Worm (Caenorhabditis elegans) whole organism, L2 larva: ENCODE results near the gene srh-1.

Source experiments
- C34F6.9 ChIP-seq: fragments of 150-350 bp; optimal IDR thresholded peaks from 2 replicates; lab custom pipeline; 2014; ENCODE audit warnings: missing biosample characterization, missing genetic modification characterization
- F13H6.1 ChIP-seq: sonication (generic microtip); optimal IDR thresholded peaks from 2 replicates; lab custom pipeline; 2016; ENCODE audit warnings: missing genetic modification characterization, missing compliant biosample characterization
- R02D3.7 ChIP-seq: fragments of 150-350 bp; optimal IDR thresholded peaks from 2 replicates; lab custom pipeline; 2014; ENCODE audit warnings: missing biosample characterization, missing genetic modification characterization
- Y55F3AM.14 ChIP-seq: fragments of 200-800 bp; sonication (Bioruptor generic); optimal IDR thresholded peaks from 2 replicates; lab custom pipeline; 2018; ENCODE audit warnings: mild to moderate bottlenecking, missing genetic modification characterization, missing compliant biosample characterization
- ZK546.5 ChIP-seq: sonication (generic microtip); optimal IDR thresholded peaks from 2 replicates; lab custom pipeline; 2017; ENCODE audit warnings: missing biosample characterization, missing genetic modification characterization
- alr-1 ChIP-seq: fragments of 150-350 bp; optimal IDR thresholded peaks from 2 replicates; lab custom pipeline; 2014; ENCODE audit warnings: missing biosample characterization, missing genetic modification characterization
- blmp-1 ChIP-seq: sonication (generic microtip); optimal IDR thresholded peaks from 2 replicates; lab custom pipeline; 2017; ENCODE audit warnings: missing genetic modification characterization, mild to moderate bottlenecking, missing compliant biosample characterization, antibody characterized with exemption, moderate library complexity; ENCODE audit not compliant: insufficient read depth
- ceh-16 ChIP-seq: fragments of 150-350 bp; optimal IDR thresholded peaks from 2 replicates; lab custom pipeline; 2014; ENCODE audit warnings: missing biosample characterization, missing genetic modification characterization
- crh-2 ChIP-seq: sonication (generic microtip); optimal IDR thresholded peaks from 2 replicates; lab custom pipeline; 2017; ENCODE audit warnings: missing biosample characterization, missing genetic modification characterization
- dmd-4 ChIP-seq: sonication (generic microtip); optimal IDR thresholded peaks from 2 replicates; lab custom pipeline; 2017; ENCODE audit warnings: missing biosample characterization, missing genetic modification characterization
- egl-27 ChIP-seq: sonication (generic microtip); optimal IDR thresholded peaks from 3 replicates; lab custom pipeline; 2017; ENCODE audit warnings: missing biosample characterization, missing genetic modification reagents, missing genetic modification characterization
- fos-1 ChIP-seq: fragments of 150-350 bp; optimal IDR thresholded peaks from 2 replicates; lab custom pipeline; 2014; ENCODE audit warnings: missing biosample characterization, missing genetic modification characterization
- gmeb-1 ChIP-seq: fragments of 150-350 bp; optimal IDR thresholded peaks from 2 replicates; lab custom pipeline; 2014; ENCODE audit warnings: missing biosample characterization, missing genetic modification characterization
- lin-11 ChIP-seq: fragments of 150-350 bp; sonication (generic microtip); optimal IDR thresholded peaks from 2 replicates; lab custom pipeline; 2014; ENCODE audit warnings: missing biosample characterization, missing genetic modification characterization, inconsistent platforms, mixed read lengths
- lsy-2 ChIP-seq, 2 experiments: fragments of 150-350 bp in 1 of 2; sonication (generic microtip) in 1 of 2; optimal IDR thresholded peaks; 2 replicates each; lab custom pipeline; 2014 to 2017; ENCODE audit warnings: missing biosample characterization in 2 of 2, missing genetic modification characterization in 2 of 2
- mab-5 ChIP-seq: fragments of 150-350 bp; optimal IDR thresholded peaks from 2 replicates; lab custom pipeline; 2014; ENCODE audit warnings: missing biosample characterization, missing genetic modification characterization
- mbf-1 ChIP-seq: sonication (generic microtip); optimal IDR thresholded peaks from 2 replicates; lab custom pipeline; 2017; ENCODE audit warnings: missing biosample characterization, missing genetic modification characterization
- mdl-1 ChIP-seq, 2 experiments: fragments of 150-350 bp in 1 of 2; sonication (generic microtip) in 1 of 2; optimal IDR thresholded peaks; 2 replicates each; lab custom pipeline; 2017; ENCODE audit warnings: missing biosample characterization in 2 of 2, missing genetic modification characterization in 2 of 2
- nhr-10 ChIP-seq: sonication (generic microtip); optimal IDR thresholded peaks from 2 replicates; lab custom pipeline; 2017; ENCODE audit warnings: missing biosample characterization, missing genetic modification characterization
- nhr-11 ChIP-seq: fragments of 150-350 bp; optimal IDR thresholded peaks from 2 replicates; lab custom pipeline; 2014; ENCODE audit warnings: missing biosample characterization, missing genetic modification characterization
- nhr-12 ChIP-seq: fragments of 150-350 bp; optimal IDR thresholded peaks from 2 replicates; lab custom pipeline; 2014; ENCODE audit warnings: missing biosample characterization, missing genetic modification characterization
- nhr-129 ChIP-seq: fragments of 150-350 bp; optimal IDR thresholded peaks from 2 replicates; lab custom pipeline; 2014; ENCODE audit warnings: missing biosample characterization, missing genetic modification characterization
- nhr-21 ChIP-seq: fragments of 150-350 bp; optimal IDR thresholded peaks from 2 replicates; lab custom pipeline; 2014; ENCODE audit warnings: missing biosample characterization, missing genetic modification characterization
- nhr-25 ChIP-seq: fragments of 150-350 bp; sonication (generic microtip); optimal IDR thresholded peaks from 3 replicates; lab custom pipeline; 2014; ENCODE audit warnings: missing biosample characterization, missing genetic modification characterization
- nhr-6 ChIP-seq: fragments of 150-350 bp; optimal IDR thresholded peaks from 2 replicates; lab custom pipeline; 2014; ENCODE audit warnings: missing biosample characterization, missing genetic modification characterization
- nhr-77 ChIP-seq: fragments of 150-350 bp; optimal IDR thresholded peaks from 2 replicates; lab custom pipeline; 2014; ENCODE audit warnings: missing biosample characterization, missing genetic modification characterization
- sem-4 ChIP-seq: fragments of 150-350 bp; optimal IDR thresholded peaks from 2 replicates; lab custom pipeline; 2014; ENCODE audit warnings: missing biosample characterization, missing genetic modification reagents, missing genetic modification characterization
- skn-1 ChIP-seq: sonication (generic microtip); optimal IDR thresholded peaks from 2 replicates; lab custom pipeline; 2017; ENCODE audit warnings: missing biosample characterization, missing genetic modification characterization
- sma-3 ChIP-seq: sonication (generic microtip); optimal IDR thresholded peaks from 2 replicates; lab custom pipeline; 2016; ENCODE audit warnings: missing genetic modification reagents, missing genetic modification characterization, missing compliant biosample characterization
- sma-9 ChIP-seq, 2 experiments: fragments of 150-350 bp in 1 of 2; sonication (generic microtip) in 1 of 2; optimal IDR thresholded peaks; 2 replicates each; lab custom pipeline; 2014 to 2016; ENCODE audit warnings: missing genetic modification characterization in 2 of 2, mild to moderate bottlenecking in 1 of 2, missing biosample characterization in 1 of 2, missing compliant biosample characterization in 1 of 2, missing genetic modification reagents in 1 of 2, moderate library complexity in 1 of 2
- snpc-4 ChIP-seq: fragments of 150-350 bp; optimal IDR thresholded peaks from 2 replicates; lab custom pipeline; 2014; ENCODE audit warnings: missing biosample characterization, missing genetic modification characterization
- unc-39 ChIP-seq: fragments of 150-350 bp; optimal IDR thresholded peaks from 2 replicates; lab custom pipeline; 2014; ENCODE audit warnings: missing biosample characterization, missing genetic modification characterization
- unc-55 ChIP-seq: fragments of 150-350 bp; sonication (generic microtip); optimal IDR thresholded peaks from 3 replicates; lab custom pipeline; 2014; ENCODE audit warnings: missing biosample characterization, missing genetic modification reagents, missing genetic modification characterization
- unc-62 ChIP-seq: fragments of 150-350 bp; optimal IDR thresholded peaks from 2 replicates; lab custom pipeline; 2014; ENCODE audit warnings: missing biosample characterization, missing genetic modification reagents, missing genetic modification characterization
- zag-1 ChIP-seq: fragments of 150-350 bp; optimal IDR thresholded peaks from 2 replicates; lab custom pipeline; 2014; ENCODE audit warnings: missing biosample characterization, missing genetic modification characterization
- ztf-1 ChIP-seq: fragments of 200-800 bp; sonication (Bioruptor generic); conservative IDR thresholded peaks from 2 replicates; pipeline ENCODE4 v1.3.6; 2022; ENCODE audit warnings: missing genetic modification characterization, missing compliant biosample characterization
- ztf-4 ChIP-seq: fragments of 150-350 bp; optimal IDR thresholded peaks from 2 replicates; lab custom pipeline; 2014; ENCODE audit warnings: missing biosample characterization, missing genetic modification characterization

Gene srh-1

DNA sequence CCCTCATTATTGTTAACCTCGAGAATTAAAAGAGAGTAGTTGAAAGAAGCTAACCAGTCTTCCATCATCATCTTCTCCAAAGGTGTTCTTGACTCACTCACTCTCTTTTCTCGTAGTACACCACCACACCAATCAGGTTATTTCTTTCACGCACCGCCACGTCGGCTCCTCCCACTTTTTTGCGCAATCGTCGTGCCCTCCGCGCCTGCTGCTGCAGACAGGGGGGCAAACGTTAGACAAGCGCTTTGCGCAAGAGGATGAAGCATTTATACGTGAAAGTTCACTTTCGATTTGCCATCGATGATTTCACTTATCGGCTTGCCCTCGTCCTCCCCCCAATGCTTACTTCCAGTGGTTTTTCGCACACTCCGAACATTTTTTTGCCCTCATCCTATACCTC is 39.7 kb downstream of the srh-1 start:
- TF ChIP-seq blmp-1 (tag; lab: Kevin White, UChicago) (peak; percentile 59), F13H6.1 (peak; percentile 59), nhr-25 (tag; lab: Kevin White, UChicago) (peak; percentile 61), nhr-77 (tag; lab: Kevin White, UChicago) (no peak), fos-1 (tag; lab: Kevin White, UChicago) (no peak)
- TF ChIP-seq, all 48 proteins: peak for 3

DNA sequence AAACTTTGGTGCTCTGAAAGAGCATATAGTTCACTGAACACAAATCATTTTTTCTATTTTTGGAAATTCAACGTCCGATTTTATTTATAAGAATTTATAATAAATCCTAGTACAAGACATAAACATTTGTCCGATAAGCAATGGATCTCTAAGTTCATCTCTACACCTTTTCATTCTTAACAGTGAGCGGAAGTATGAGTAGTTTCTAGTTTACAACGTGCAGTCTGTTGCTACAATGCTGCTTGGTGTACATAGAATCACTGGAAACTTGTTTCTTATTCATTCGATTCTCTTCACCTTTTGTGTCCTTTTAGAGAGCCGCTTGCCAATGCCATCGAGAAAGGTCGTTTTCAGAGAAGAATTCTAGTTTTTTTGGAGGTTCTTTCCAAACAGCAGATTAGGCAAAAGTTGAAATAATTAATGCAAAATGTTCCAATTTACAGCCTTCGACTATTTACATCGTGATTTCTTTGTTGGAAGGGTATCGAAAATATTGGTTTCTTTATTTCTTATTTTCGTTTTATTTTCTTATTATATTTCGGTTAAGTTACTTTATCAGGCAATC is 41.4 kb downstream of the srh-1 start:
- TF ChIP-seq nhr-25 (tag; lab: Kevin White, UChicago) = peak; percentile 53
- no peak for TF ChIP-seq sem-4 (tag; lab: Kevin White, UChicago)
- TF ChIP-seq, all 48 proteins: peak for 1

DNA sequence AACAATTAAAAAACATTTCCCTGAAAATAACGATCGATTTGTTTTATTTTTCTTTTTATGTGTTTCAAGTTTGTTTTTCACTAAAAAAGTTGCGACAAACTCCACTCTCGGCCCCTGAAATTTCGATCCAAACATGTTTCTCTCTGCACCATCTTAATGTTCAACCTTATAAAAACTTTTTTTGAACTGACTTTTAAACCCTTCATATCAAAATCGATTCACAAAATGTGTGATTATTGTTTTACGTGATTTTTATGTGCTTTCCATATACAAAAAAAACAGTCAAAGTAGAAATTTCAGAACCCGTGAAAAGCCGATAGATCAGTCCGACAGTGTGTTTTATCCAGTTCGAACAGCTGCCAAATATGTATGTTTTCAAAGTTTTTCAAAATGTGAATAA is 41.9 kb downstream of the srh-1 start, which contains the start of gene ccch-1:
ccch-1 (plus strand) TSS at position 301 of the 400 bp plus-strand sequence.
- no peak for TF ChIP-seq mbf-1 (tag; lab: Kevin White, UChicago)
- TF ChIP-seq crh-2 = no peak
- TF ChIP-seq alr-1 (tag; lab: Kevin White, UChicago) = no peak
- no peak for TF ChIP-seq ztf-4 (tag; lab: Kevin White, UChicago)
- TF ChIP-seq ztf-1 (GFP tag; lab: Robert Waterston, UW) = no peak
- no peak for TF ChIP-seq nhr-10
- TF ChIP-seq unc-39 (tag; lab: Kevin White, UChicago) = no peak
- no peak for TF ChIP-seq nhr-21 (tag; lab: Kevin White, UChicago)
- TF ChIP-seq R02D3.7 (tag; lab: Kevin White, UChicago) = no peak
- TF ChIP-seq sma-9 (GFP tag; optimal IDR thresholded peaks at IDR 0.05; lab: Kevin White, UChicago) = no peak
- TF ChIP-seq sma-9 (tag; optimal IDR thresholded peaks at IDR 0.05; lab: Kevin White, UChicago) = no peak
- no peak for TF ChIP-seq Y55F3AM.14
- TF ChIP-seq unc-62 (GFP tag; lab: Kevin White, UChicago) = no peak
- TF ChIP-seq dmd-4 = no peak
- TF ChIP-seq zag-1 (tag; lab: Kevin White, UChicago) = no peak

DNA sequence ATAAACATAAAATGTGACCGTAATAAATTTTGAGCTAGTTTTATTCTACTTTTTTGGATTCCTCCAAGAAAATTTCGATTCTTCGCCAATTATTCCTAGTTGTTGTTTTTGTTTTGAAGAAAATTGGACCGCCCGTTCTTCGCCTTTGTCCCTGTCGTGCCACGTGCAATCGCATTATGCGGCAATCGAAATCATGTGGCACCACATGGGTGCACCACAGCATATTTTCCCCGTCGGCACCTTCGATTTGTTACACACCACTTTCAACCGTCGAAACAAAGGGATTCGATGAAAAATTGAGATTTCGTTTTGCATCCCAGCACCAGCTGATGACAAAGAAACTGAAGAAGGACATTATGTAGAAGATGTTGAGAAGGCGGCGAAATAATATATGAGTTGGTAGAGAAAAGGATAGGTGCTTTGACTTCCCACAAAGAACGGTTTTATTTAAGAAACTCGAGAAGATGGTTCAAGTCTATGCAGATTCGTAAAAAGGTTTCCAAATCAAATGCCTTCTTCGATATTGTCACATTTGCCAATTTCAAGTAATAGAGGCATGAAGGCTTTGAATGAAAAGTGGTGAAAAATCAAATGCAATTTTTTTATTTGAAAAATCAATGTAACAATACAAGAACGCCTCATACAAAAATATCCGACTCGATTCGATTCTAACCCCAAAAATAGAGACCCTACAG is 43.1 kb downstream of the srh-1 start:
- peak; percentile 30 for TF ChIP-seq nhr-25 (tag; lab: Kevin White, UChicago)
- no peak for TF ChIP-seq nhr-11 (tag; lab: Kevin White, UChicago)
- TF ChIP-seq crh-2 = no peak
- no peak for TF ChIP-seq gmeb-1 (tag; lab: Kevin White, UChicago)
- TF ChIP-seq nhr-129 (tag; lab: Kevin White, UChicago) = peak; percentile 13

DNA sequence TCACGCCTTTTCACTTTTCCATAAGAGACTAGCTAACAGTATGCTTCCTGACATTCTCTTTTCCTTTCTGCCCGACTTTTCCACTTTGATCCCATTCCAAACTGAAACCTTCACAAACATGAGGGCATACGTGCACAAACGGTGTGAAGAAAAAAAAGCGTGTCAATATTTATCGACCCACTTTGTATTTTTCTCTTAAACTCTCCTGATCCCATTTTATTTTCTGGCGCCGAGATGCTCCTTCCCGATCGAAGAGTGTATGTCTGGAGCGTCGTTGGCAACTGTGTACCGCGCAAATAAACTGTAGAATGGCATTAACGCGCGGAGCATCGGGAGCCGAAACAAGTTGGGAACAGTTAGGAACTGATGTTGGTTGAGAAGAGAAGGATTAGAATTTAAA is 43.9 kb downstream of the srh-1 start:
- TF ChIP-seq skn-1 (tag; lab: Kevin White, UChicago) (no peak), nhr-12 (tag; lab: Kevin White, UChicago) (no peak), ztf-1 (GFP tag; lab: Robert Waterston, UW) (no peak), nhr-129 (tag; lab: Kevin White, UChicago) (peak; percentile 41), mdl-1 (tag; optimal IDR thresholded peaks at IDR 0.05; lab: Kevin White, UChicago) (no peak), sma-9 (GFP tag; optimal IDR thresholded peaks at IDR 0.05; lab: Kevin White, UChicago) (peak; percentile 44), sma-9 (tag; optimal IDR thresholded peaks at IDR 0.05; lab: Kevin White, UChicago) (no peak), F13H6.1 (peak; percentile 82), unc-39 (tag; lab: Kevin White, UChicago) (no peak), zag-1 (tag; lab: Kevin White, UChicago) (no peak), C34F6.9 (tag; lab: Kevin White, UChicago) (no peak), gmeb-1 (tag; lab: Kevin White, UChicago) (no peak), lin-11 (no peak)

DNA sequence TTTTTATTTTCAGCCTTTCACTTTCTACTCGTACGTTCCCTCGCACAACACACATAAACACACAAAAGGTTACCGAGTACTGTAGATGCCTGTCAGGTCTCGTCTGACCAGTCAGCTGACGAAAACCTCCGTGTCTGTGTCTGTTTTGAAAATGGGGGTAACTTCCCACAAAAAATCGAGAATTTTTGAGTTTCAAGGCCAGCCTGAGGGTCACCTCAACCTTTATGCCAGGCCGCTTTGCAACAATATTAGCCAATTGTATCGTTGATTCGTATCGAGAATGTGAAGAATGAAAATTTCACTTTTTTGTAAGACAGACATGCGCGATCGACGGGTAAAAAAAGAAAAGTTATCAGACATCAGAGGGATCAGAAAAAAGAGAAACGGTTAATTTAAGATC is 45.4 kb downstream of the srh-1 start:
- TF ChIP-seq F13H6.1 (peak; percentile 48), fos-1 (tag; lab: Kevin White, UChicago) (peak; percentile 18), egl-27 (tag; lab: Kevin White, UChicago) (peak; percentile 32), nhr-6 (tag; lab: Kevin White, UChicago) (peak; percentile 73), dmd-4 (no peak), lsy-2 (tag; optimal IDR thresholded peaks at IDR 0.05; lab: Kevin White, UChicago) (peak in 1 of 2 experiments; percentile 45), sma-3 (GFP tag; lab: Kevin White, UChicago) (peak; percentile 82), blmp-1 (tag; lab: Kevin White, UChicago) (peak; percentile 97), ceh-16 (tag; lab: Kevin White, UChicago) (peak; percentile 53), nhr-21 (tag; lab: Kevin White, UChicago) (peak; percentile 47), ztf-4 (tag; lab: Kevin White, UChicago) (peak; percentile 16), nhr-25 (tag; lab: Kevin White, UChicago) (peak; percentile 96), ZK546.5 (tag; lab: Kevin White, UChicago) (no peak), snpc-4 (tag; lab: Kevin White, UChicago) (peak; percentile 16), mab-5 (tag; lab: Kevin White, UChicago) (no peak), unc-62 (GFP tag; lab: Kevin White, UChicago) (no peak), Y55F3AM.14 (peak; percentile 45), nhr-129 (tag; lab: Kevin White, UChicago) (peak; percentile 80), unc-55 (GFP tag; lab: Kevin White, UChicago) (no peak), sma-9 (GFP tag; optimal IDR thresholded peaks at IDR 0.05; lab: Kevin White, UChicago) (peak; percentile 65), sma-9 (tag; optimal IDR thresholded peaks at IDR 0.05; lab: Kevin White, UChicago) (no peak), C34F6.9 (tag; lab: Kevin White, UChicago) (peak; percentile 24), gmeb-1 (tag; lab: Kevin White, UChicago) (no peak), crh-2 (peak; percentile 53)
